Worm (Caenorhabditis elegans) whole organism, L2 larva: ENCODE measurements around the gene clec-80.

Experiments used
- C34F6.9 ChIP-seq: fragments of 150-350 bp; optimal IDR thresholded peaks from 2 replicates; lab custom pipeline; 2014; ENCODE audit warnings: missing biosample characterization, missing genetic modification characterization
- F13H6.1 ChIP-seq: sonication (generic microtip); optimal IDR thresholded peaks from 2 replicates; lab custom pipeline; 2016; ENCODE audit warnings: missing genetic modification characterization, missing compliant biosample characterization
- R02D3.7 ChIP-seq: fragments of 150-350 bp; optimal IDR thresholded peaks from 2 replicates; lab custom pipeline; 2014; ENCODE audit warnings: missing biosample characterization, missing genetic modification characterization
- blmp-1 ChIP-seq: sonication (generic microtip); optimal IDR thresholded peaks from 2 replicates; lab custom pipeline; 2017; ENCODE audit warnings: missing genetic modification characterization, mild to moderate bottlenecking, missing compliant biosample characterization, antibody characterized with exemption, moderate library complexity; ENCODE audit not compliant: insufficient read depth
- ceh-82 ChIP-seq: fragments of 150-350 bp; optimal IDR thresholded peaks from 2 replicates; lab custom pipeline; 2014; ENCODE audit warnings: missing biosample characterization, missing genetic modification characterization
- dmd-4 ChIP-seq: sonication (generic microtip); optimal IDR thresholded peaks from 2 replicates; lab custom pipeline; 2017; ENCODE audit warnings: missing biosample characterization, missing genetic modification characterization
- lin-13 ChIP-seq: fragments of 150-350 bp; optimal IDR thresholded peaks from 2 replicates; lab custom pipeline; 2014; ENCODE audit warnings: missing biosample characterization, missing genetic modification reagents, missing genetic modification characterization
- nhr-10 ChIP-seq: sonication (generic microtip); optimal IDR thresholded peaks from 2 replicates; lab custom pipeline; 2017; ENCODE audit warnings: missing biosample characterization, missing genetic modification characterization
- nhr-237 ChIP-seq: fragments of 150-350 bp; optimal IDR thresholded peaks from 2 replicates; lab custom pipeline; 2014; ENCODE audit warnings: missing biosample characterization, missing genetic modification characterization
- nhr-25 ChIP-seq: fragments of 150-350 bp; sonication (generic microtip); optimal IDR thresholded peaks from 3 replicates; lab custom pipeline; 2014; ENCODE audit warnings: missing biosample characterization, missing genetic modification characterization
- nhr-77 ChIP-seq: fragments of 150-350 bp; optimal IDR thresholded peaks from 2 replicates; lab custom pipeline; 2014; ENCODE audit warnings: missing biosample characterization, missing genetic modification characterization
- zag-1 ChIP-seq: fragments of 150-350 bp; optimal IDR thresholded peaks from 2 replicates; lab custom pipeline; 2014; ENCODE audit warnings: missing biosample characterization, missing genetic modification characterization

clec-80 gene

ce11 chrIV:2858734-2859133, 35.2 kb downstream of the clec-80 start:
- TF ChIP-seq nhr-25 (tag; lab: Kevin White, UChicago) (no peak), F13H6.1 (tag; lab: Kevin White, UChicago) (no peak), blmp-1 (tag; lab: Kevin White, UChicago) (no peak), nhr-77 (tag; lab: Kevin White, UChicago) (no peak), nhr-10 (tag; lab: Kevin White, UChicago) (no peak)

- no peak for TF ChIP-seq zag-1 (tag; lab: Kevin White, UChicago)
- no peak for TF ChIP-seq C34F6.9 (tag; lab: Kevin White, UChicago)
- TF ChIP-seq R02D3.7 (tag; lab: Kevin White, UChicago), result no peak
- no peak for TF ChIP-seq ceh-82
- no peak for TF ChIP-seq nhr-237
- no peak for TF ChIP-seq lin-13 (GFP tag; lab: Kevin White, UChicago)
- no peak for TF ChIP-seq nhr-10 (tag; lab: Kevin White, UChicago)
- no peak for TF ChIP-seq dmd-4
These were observed 41.2 kb downstream of the clec-80 start, which contains the start of gene Y54G2A.16 for ce11 chrIV:2864743-2865142. Gene Y54G2A.16 (minus strand): TSS chrIV:2864843.
